Worm (Caenorhabditis elegans): Measurements from ENCODE around the gene pigk-1.

ce11 chrIV:11126028-11126427, 16.2 kb upstream of the pigk-1 start:
- TF ChIP-seq nhr-47 (tag; optimal IDR thresholded peaks at IDR 0.05), result no peak
- TF ChIP-seq unc-62 (GFP tag; optimal IDR thresholded peaks at IDR 0.05), result no peak
- no peak for TF ChIP-seq elt-3 (tag; optimal IDR thresholded peaks at IDR 0.05)
- no peak for TF ChIP-seq nhr-28 (tag; optimal IDR thresholded peaks at IDR 0.05)
- no peak for TF ChIP-seq lin-14 (GFP tag; optimal IDR thresholded peaks at IDR 0.05)
- TF ChIP-seq fkh-8 (tag; optimal IDR thresholded peaks at IDR 0.05), result no peak
- TF ChIP-seq nhr-12 (tag; optimal IDR thresholded peaks at IDR 0.05), result no peak

Data from whole organism, L1 larva.